Worm (Caenorhabditis elegans): ENCODE data around the gene C38H2.2.

ce11 chrIII:10361456-10361855, 20.1 kb upstream of the C38H2.2 start:
- TF ChIP-seq tbx-2 (tag; optimal IDR thresholded peaks at IDR 0.05) (no peak), hlh-30 (tag; optimal IDR thresholded peaks at IDR 0.05; ENCODE audit: insufficient read depth) (no peak), C38D4.7 (GFP tag; optimal IDR thresholded peaks at IDR 0.05) (no peak), ceh-24 (tag; optimal IDR thresholded peaks at IDR 0.05) (no peak), nhr-11 (tag; optimal IDR thresholded peaks at IDR 0.05) (no peak), sox-4 (tag; optimal IDR thresholded peaks at IDR 0.05) (no peak), pqm-1 (tag; optimal IDR thresholded peaks at IDR 0.05) (no peak), fkh-10 (GFP tag; optimal IDR thresholded peaks at IDR 0.05) (no peak), ama-1 (optimal IDR thresholded peaks at IDR 0.05) (no peak), pros-1 (tag; optimal IDR thresholded peaks at IDR 0.05) (no peak), ceh-6 (GFP tag; optimal IDR thresholded peaks at IDR 0.05) (no peak), gmeb-2 (tag; optimal IDR thresholded peaks at IDR 0.05) (no peak), unc-86 (tag; optimal IDR thresholded peaks at IDR 0.05) (no peak)
